Fruit fly (Drosophila melanogaster) whole organism, prepupa: ENCODE results near the gene Uch.

Experiments used
- Blimp-1 ChIP-seq: fragments of 200-800 bp; sonication (Bioruptor generic); optimal IDR thresholded peaks from 3 replicates; lab custom pipeline; 2017; ENCODE audit warnings: missing biosample characterization, missing genetic modification characterization, mild to moderate bottlenecking, moderate library complexity, missing genetic modification reagents
- CG10669 ChIP-seq: fragments of 200-800 bp; sonication (Bioruptor generic); optimal IDR thresholded peaks from 3 replicates; lab custom pipeline; 2018; ENCODE audit warnings: missing biosample characterization, mild to moderate bottlenecking, missing genetic modification characterization, moderate library complexity
- CG11294 ChIP-seq: fragments of 200-800 bp; sonication (Bioruptor generic); IDR thresholded peaks from 2 replicates; pipeline ENCODE4 v1.3.6; 2022; ENCODE audit warnings: missing biosample characterization, missing genetic modification characterization
- CG11762 ChIP-seq: fragments of 200-800 bp; sonication (Bioruptor generic); optimal IDR thresholded peaks from 3 replicates; lab custom pipeline; 2016; ENCODE audit warnings: missing biosample characterization, missing genetic modification characterization; ENCODE audit not compliant: insufficient read depth
- CG15336 ChIP-seq: fragments of 200-800 bp; sonication (Bioruptor generic); IDR thresholded peaks from 2 replicates; pipeline ENCODE4 v1.3.6; 2022; ENCODE audit warnings: missing biosample characterization, missing genetic modification characterization
- CG16779 ChIP-seq: fragments of 200-800 bp; sonication (Bioruptor generic); optimal IDR thresholded peaks from 3 replicates; lab custom pipeline; 2017; ENCODE audit warnings: missing biosample characterization, mild to moderate bottlenecking, missing genetic modification characterization
- CG3032 ChIP-seq: fragments of 200-800 bp; optimal IDR thresholded peaks from 2 replicates; lab custom pipeline; 2019; ENCODE audit warnings: missing biosample characterization, mild to moderate bottlenecking, missing genetic modification characterization, moderate library complexity
- CG31627 ChIP-seq: fragments of 200-800 bp; sonication (Bioruptor generic); optimal IDR thresholded peaks from 3 replicates; lab custom pipeline; 2016; ENCODE audit warnings: missing biosample characterization, missing genetic modification characterization
- CG32006 ChIP-seq: fragments of 200-800 bp; sonication (Bioruptor generic); optimal IDR thresholded peaks from 3 replicates; lab custom pipeline; 2017; ENCODE audit warnings: missing biosample characterization, mild to moderate bottlenecking, missing genetic modification characterization
- CG34406 ChIP-seq: fragments of 200-800 bp; sonication (Bioruptor generic); optimal IDR thresholded peaks from 3 replicates; lab custom pipeline; 2016; ENCODE audit warnings: missing biosample characterization, missing genetic modification characterization
- CG3919 ChIP-seq: fragments of 200-800 bp; sonication (Bioruptor generic); optimal IDR thresholded peaks from 3 replicates; lab custom pipeline; 2016; ENCODE audit warnings: missing biosample characterization, missing genetic modification characterization
- CG4318 ChIP-seq: fragments of 200-800 bp; sonication (Bioruptor generic); optimal IDR thresholded peaks from 3 replicates; lab custom pipeline; 2017; ENCODE audit warnings: missing biosample characterization, mild to moderate bottlenecking, missing genetic modification characterization
- CG6163 ChIP-seq: fragments of 200-800 bp; sonication (Bioruptor generic); IDR thresholded peaks from 3 replicates; pipeline ENCODE4 v1.3.6; 2022; ENCODE audit warnings: missing biosample characterization, missing genetic modification characterization
- CG6276 ChIP-seq: fragments of 200-800 bp; sonication (Bioruptor generic); optimal IDR thresholded peaks from 2 replicates; lab custom pipeline; 2017; ENCODE audit warnings: missing biosample characterization, mild to moderate bottlenecking, missing genetic modification characterization
- CG6792 ChIP-seq: fragments of 200-800 bp; sonication (Bioruptor generic); optimal IDR thresholded peaks from 3 replicates; lab custom pipeline; 2016; ENCODE audit warnings: missing biosample characterization, missing genetic modification characterization
- CG6854 ChIP-seq: fragments of 200-800 bp; sonication (Bioruptor generic); optimal IDR thresholded peaks from 2 replicates; lab custom pipeline; 2017; ENCODE audit warnings: missing biosample characterization, mild to moderate bottlenecking, missing genetic modification characterization
- CG7368 ChIP-seq: fragments of 200-800 bp; sonication (Bioruptor generic); optimal IDR thresholded peaks from 3 replicates; lab custom pipeline; 2016; ENCODE audit warnings: missing biosample characterization, missing genetic modification characterization
- CG8632 ChIP-seq: fragments of 200-800 bp; sonication (Bioruptor generic); optimal IDR thresholded peaks from 3 replicates; lab custom pipeline; 2016; ENCODE audit warnings: missing biosample characterization, missing genetic modification characterization
- CG9139 ChIP-seq: fragments of 200-800 bp; sonication (Bioruptor generic); optimal IDR thresholded peaks from 3 replicates; lab custom pipeline; 2017; ENCODE audit warnings: missing biosample characterization, mild to moderate bottlenecking, missing genetic modification characterization
- Eip75B ChIP-seq: fragments of 200-800 bp; sonication (Bioruptor generic); optimal IDR thresholded peaks from 3 replicates; lab custom pipeline; 2016; ENCODE audit warnings: missing biosample characterization, missing genetic modification characterization
- Eip93F ChIP-seq: fragments of 200-800 bp; sonication (Bioruptor generic); optimal IDR thresholded peaks from 2 replicates; lab custom pipeline; 2016; ENCODE audit warnings: missing biosample characterization, mild to moderate bottlenecking, missing genetic modification characterization
- Ets21C ChIP-seq: fragments of 200-800 bp; sonication (Bioruptor generic); optimal IDR thresholded peaks from 3 replicates; lab custom pipeline; 2016; ENCODE audit warnings: missing biosample characterization, missing genetic modification characterization
- Ets96B ChIP-seq: fragments of 200-800 bp; optimal IDR thresholded peaks from 2 replicates; lab custom pipeline; 2019; ENCODE audit warnings: missing biosample characterization, mild to moderate bottlenecking, missing genetic modification characterization, moderate library complexity
- Hr38 ChIP-seq: sonication (Bioruptor generic); optimal IDR thresholded peaks from 2 replicates; lab custom pipeline; 2016; ENCODE audit warnings: missing biosample characterization, missing genetic modification characterization
- Lpt ChIP-seq: fragments of 200-800 bp; sonication (Bioruptor generic); optimal IDR thresholded peaks from 3 replicates; lab custom pipeline; 2016; ENCODE audit warnings: missing biosample characterization, missing genetic modification characterization
- OdsH ChIP-seq: fragments of 200-800 bp; sonication (Bioruptor generic); optimal IDR thresholded peaks from 3 replicates; lab custom pipeline; 2016; ENCODE audit warnings: missing biosample characterization, missing genetic modification characterization
- Sox14 ChIP-seq: fragments of 200-800 bp; sonication (Bioruptor generic); optimal IDR thresholded peaks from 3 replicates; lab custom pipeline; 2016; ENCODE audit warnings: missing biosample characterization, missing genetic modification characterization
- achi ChIP-seq: fragments of 200-800 bp; sonication (Bioruptor generic); optimal IDR thresholded peaks from 3 replicates; lab custom pipeline; 2016; ENCODE audit warnings: missing biosample characterization, missing genetic modification characterization
- acj6 ChIP-seq: fragments of 200-800 bp; sonication (Bioruptor generic); optimal IDR thresholded peaks from 3 replicates; lab custom pipeline; 2016; ENCODE audit warnings: missing biosample characterization, missing genetic modification characterization
- cyc ChIP-seq: fragments of 200-800 bp; sonication (Bioruptor generic); optimal IDR thresholded peaks from 3 replicates; lab custom pipeline; 2016; ENCODE audit warnings: missing biosample characterization, missing genetic modification characterization
- dac ChIP-seq: fragments of 200-800 bp; sonication (Bioruptor generic); optimal IDR thresholded peaks from 2 replicates; lab custom pipeline; 2017; ENCODE audit warnings: missing biosample characterization, mild to moderate bottlenecking, missing genetic modification characterization
- dsx ChIP-seq: fragments of 200-800 bp; optimal IDR thresholded peaks from 3 replicates; lab custom pipeline; 2019; ENCODE audit warnings: missing biosample characterization, mild to moderate bottlenecking, missing genetic modification characterization, moderate library complexity; ENCODE audit not compliant: poor library complexity, severe bottlenecking
- eg ChIP-seq: fragments of 200-800 bp; sonication (Bioruptor generic); IDR thresholded peaks from 3 replicates; pipeline ENCODE4 v1.3.6; 2022; ENCODE audit warnings: missing biosample characterization, missing genetic modification characterization
- esn ChIP-seq: fragments of 200-800 bp; sonication (Bioruptor generic); optimal IDR thresholded peaks from 2 replicates; lab custom pipeline; 2016; ENCODE audit warnings: missing biosample characterization, mild to moderate bottlenecking, missing genetic modification characterization, moderate library complexity
- fd59A ChIP-seq: fragments of 200-800 bp; sonication (Bioruptor generic); optimal IDR thresholded peaks from 2 replicates; lab custom pipeline; 2017; ENCODE audit warnings: missing biosample characterization, mild to moderate bottlenecking, missing genetic modification characterization, missing genetic modification reagents
- fd85E ChIP-seq: fragments of 200-800 bp; sonication (Bioruptor generic); optimal IDR thresholded peaks from 3 replicates; lab custom pipeline; 2016; ENCODE audit warnings: missing biosample characterization, missing genetic modification characterization
- fkh ChIP-seq: fragments of 200-800 bp; sonication (Bioruptor generic); optimal IDR thresholded peaks from 3 replicates; lab custom pipeline; 2017; ENCODE audit warnings: missing biosample characterization, mild to moderate bottlenecking, missing genetic modification characterization, moderate library complexity
- net ChIP-seq: fragments of 200-800 bp; sonication (Bioruptor generic); optimal IDR thresholded peaks from 3 replicates; lab custom pipeline; 2016; ENCODE audit warnings: missing biosample characterization, missing genetic modification characterization
- pdm3 ChIP-seq: fragments of 200-800 bp; sonication (Bioruptor generic); optimal IDR thresholded peaks from 3 replicates; lab custom pipeline; 2016; ENCODE audit warnings: missing biosample characterization, missing genetic modification characterization
- salr ChIP-seq, 2 experiments: fragments of 200-800 bp; sonication (Bioruptor generic); optimal IDR thresholded peaks; 3 replicates each; lab custom pipeline; 2016 to 2018; ENCODE audit warnings: missing biosample characterization in 2 of 2, missing genetic modification characterization in 2 of 2, mild to moderate bottlenecking in 1 of 2
- spab ChIP-seq: fragments of 200-800 bp; sonication (Bioruptor generic); optimal IDR thresholded peaks from 2 replicates; lab custom pipeline; 2017; ENCODE audit warnings: missing biosample characterization, mild to moderate bottlenecking, missing genetic modification characterization, missing genetic modification reagents
- ss ChIP-seq, 2 experiments: fragments of 200-800 bp; sonication (Bioruptor generic); optimal IDR thresholded peaks; 2 replicates in 1 of 2; 3 replicates in 1 of 2; lab custom pipeline; 2017 to 2018; ENCODE audit warnings: mild to moderate bottlenecking in 2 of 2, missing biosample characterization in 2 of 2, missing genetic modification characterization in 2 of 2, moderate library complexity in 1 of 2
- svp ChIP-seq: fragments of 200-800 bp; sonication (Bioruptor generic); peaks from one replicate; lab custom pipeline; 2016; ENCODE audit warnings: missing biosample characterization, missing genetic modification characterization
- topi ChIP-seq: fragments of 200-800 bp; sonication (Bioruptor generic); optimal IDR thresholded peaks from 3 replicates; lab custom pipeline; 2016; ENCODE audit warnings: missing biosample characterization, missing genetic modification characterization
- vri ChIP-seq: fragments of 200-800 bp; sonication (Bioruptor generic); optimal IDR thresholded peaks from 3 replicates; lab custom pipeline; 2016; ENCODE audit warnings: missing biosample characterization, mild to moderate bottlenecking, missing genetic modification characterization

Gene Uch

dm6 chr2L:2189100-2189499, 24.9 kb downstream of the Uch start (continued):
- TF ChIP-seq salr (GFP tag; optimal IDR thresholded peaks at IDR 0.05; lab: Kevin White, UChicago) (peak; percentile 12 to 35), CG9139 (GFP tag; lab: Kevin White, UChicago) (no peak), dac (GFP tag; lab: Kevin White, UChicago) (peak; percentile 51), CG11294 (GFP tag; lab: Robert Waterston, UW) (0 out of 2 replicates have a peak, but pooled peaks have one; percentile 19), CG7368 (GFP tag; lab: Kevin White, UChicago) (peak; percentile 51), CG16779 (no peak), CG6792 (GFP tag; lab: Kevin White, UChicago) (peak; percentile 78), ss (GFP tag; optimal IDR thresholded peaks at IDR 0.05; lab: Kevin White, UChicago) (no peak), Hr38 (GFP tag; lab: Kevin White, UChicago) (no peak), CG3032 (peak; percentile 13), net (GFP tag; lab: Kevin White, UChicago) (peak; percentile 69), CG6163 (GFP tag; lab: Robert Waterston, UW) (peak; percentile 80), eg (GFP tag; lab: Robert Waterston, UW) (peak; percentile 66), OdsH (GFP tag; lab: Kevin White, UChicago) (peak; percentile 73), CG6276 (GFP tag; lab: Kevin White, UChicago) (peak; percentile 68), svp (GFP tag; lab: Kevin White, UChicago) (peak; percentile 92), topi (GFP tag; lab: Kevin White, UChicago) (peak; percentile 88), esn (GFP tag; lab: Kevin White, UChicago) (peak; percentile 88), Eip75B (GFP tag; lab: Kevin White, UChicago) (peak; percentile 74), CG8632 (GFP tag; lab: Kevin White, UChicago) (peak; percentile 56), fd85E (GFP tag; lab: Kevin White, UChicago) (no peak), Sox14 (peak; percentile 81), Lpt (GFP tag; lab: Kevin White, UChicago) (peak; percentile 43), vri (GFP tag; lab: Kevin White, UChicago) (peak; percentile 60), Ets21C (GFP tag; lab: Kevin White, UChicago) (peak; percentile 75), spab (GFP tag; lab: Kevin White, UChicago) (peak; percentile 14), CG4318 (peak; percentile 42), CG11762 (GFP tag; lab: Kevin White, UChicago) (peak; percentile 46), CG34406 (GFP tag; lab: Kevin White, UChicago) (peak; percentile 56)

DNA sequence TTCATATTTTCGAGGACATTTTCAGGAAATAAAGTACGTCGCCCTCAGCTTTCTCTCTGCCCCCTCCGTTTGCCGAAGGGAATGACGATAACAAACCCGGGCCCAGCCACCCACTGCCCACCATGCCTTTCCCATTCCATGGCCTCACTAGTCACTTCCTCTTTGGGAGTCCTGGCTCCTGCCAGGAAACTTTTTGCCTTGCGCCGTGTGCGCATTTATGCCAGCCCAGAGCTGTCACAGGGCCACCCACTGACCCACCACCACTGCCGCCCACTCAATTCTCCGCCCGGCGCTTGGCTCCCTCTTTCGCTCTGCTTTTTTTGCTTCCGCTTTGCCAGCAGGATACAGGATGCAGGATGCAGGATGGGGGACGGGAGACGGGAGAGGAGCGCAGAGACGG, 26.6 kb downstream of the Uch start:
- TF ChIP-seq dac (GFP tag; lab: Kevin White, UChicago) (no peak), dsx (GFP tag; lab: Kevin White, UChicago) (no peak), fd85E (GFP tag; lab: Kevin White, UChicago) (no peak), CG10669 (GFP tag; lab: Kevin White, UChicago) (no peak), Lpt (GFP tag; lab: Kevin White, UChicago) (no peak), Sox14 (no peak), CG11294 (GFP tag; lab: Robert Waterston, UW) (no peak), pdm3 (GFP tag; lab: Kevin White, UChicago) (no peak), Eip93F (GFP tag; lab: Kevin White, UChicago) (no peak), cyc (no peak), vri (GFP tag; lab: Kevin White, UChicago) (no peak)
- TF ChIP-seq, all 60 proteins: peak for 0

DNA sequence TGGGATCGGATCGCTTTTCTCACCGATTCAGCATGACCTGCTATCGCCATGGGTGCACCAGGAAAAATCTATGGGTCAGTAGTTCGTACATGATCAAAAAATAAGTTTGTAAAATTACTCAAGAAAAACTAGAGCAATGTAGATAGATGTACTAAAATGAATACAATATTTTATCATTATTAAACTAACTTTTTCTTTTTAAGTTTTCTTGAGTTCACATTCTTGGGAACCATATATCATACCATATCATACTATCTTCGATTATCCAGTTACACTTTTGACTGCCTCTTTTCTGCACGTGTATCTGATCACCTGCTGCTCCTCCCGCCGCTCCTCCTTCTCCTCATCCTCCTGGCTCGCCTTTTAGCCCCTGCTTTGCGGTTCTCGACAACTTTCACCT, 28.6 kb downstream of the Uch start:
- TF ChIP-seq Lpt (GFP tag; lab: Kevin White, UChicago) (no peak), Hr38 (GFP tag; lab: Kevin White, UChicago) (no peak), Blimp-1 (GFP tag; lab: Kevin White, UChicago) (no peak), CG6276 (GFP tag; lab: Kevin White, UChicago) (peak; percentile 66), Ets96B (tag; lab: Kevin White, UChicago) (no peak), CG6854 (GFP tag; lab: Kevin White, UChicago) (no peak), Ets21C (GFP tag; lab: Kevin White, UChicago) (peak; percentile 6), CG10669 (GFP tag; lab: Kevin White, UChicago) (no peak), Eip93F (GFP tag; lab: Kevin White, UChicago) (no peak), fkh (GFP tag; lab: Kevin White, UChicago) (no peak), CG11762 (GFP tag; lab: Kevin White, UChicago) (peak; percentile 2), CG16779 (no peak), CG31627 (GFP tag; lab: Kevin White, UChicago) (peak; percentile 14), CG15336 (GFP tag; lab: Robert Waterston, UW) (peak; percentile 45; the same call in 1 of the 2 replicates), achi (GFP tag; lab: Kevin White, UChicago) (peak; percentile 57), CG4318 (peak; percentile 67), CG3919 (peak; percentile 40), acj6 (peak; percentile 29), CG6163 (GFP tag; lab: Robert Waterston, UW) (0 out of 3 replicates have a peak, but pooled peaks have one; percentile 27), fd59A (GFP tag; lab: Kevin White, UChicago) (no peak), ss (GFP tag; optimal IDR thresholded peaks at IDR 0.05; lab: Kevin White, UChicago) (no peak), CG32006 (GFP tag; lab: Kevin White, UChicago) (peak; percentile 87), eg (GFP tag; lab: Robert Waterston, UW) (peak; percentile 7; the same call in 1 of the 3 replicates)
